Worm (Caenorhabditis elegans): Measurements from ENCODE around the gene rbm-39.

rbm-39 gene

ce11 chrIV:1012447-1012846 is at the start of gene rbm-39:
Gene rbm-39, plus strand, starts transcription at chrIV:1012624.
- no peak for TF ChIP-seq unc-62 (GFP tag; optimal IDR thresholded peaks at IDR 0.05)

ce11 chrIV:971122-971521 is 41.3 kb upstream of the rbm-39 start:
- no peak for TF ChIP-seq unc-62 (GFP tag; optimal IDR thresholded peaks at IDR 0.05)

ce11 chrIV:972401-972800 is 40.0 kb upstream of the rbm-39 start:
- TF ChIP-seq unc-62 (GFP tag; optimal IDR thresholded peaks at IDR 0.05) = no peak

ce11 chrIV:972811-973428 is 39.5 kb upstream of the rbm-39 start:
- TF ChIP-seq unc-62 (GFP tag; optimal IDR thresholded peaks at IDR 0.05) = no peak

- no peak for TF ChIP-seq unc-62 (GFP tag; optimal IDR thresholded peaks at IDR 0.05)
Measured at ce11 chrIV:976372-976771, 36.1 kb upstream of the rbm-39 start.

- TF ChIP-seq unc-62 (GFP tag; optimal IDR thresholded peaks at IDR 0.05) = no peak
Measured at ce11 chrIV:983558-983957, 28.9 kb upstream of the rbm-39 start.

ce11 chrIV:990352-990751 is 22.1 kb upstream of the rbm-39 start, which contains the start of gene egrh-2:
Gene egrh-2, minus strand, starts transcription at chrIV:990452.
- TF ChIP-seq unc-62 (GFP tag; optimal IDR thresholded peaks at IDR 0.05) = no peak

ce11 chrIV:991181-991642 is 21.2 kb upstream of the rbm-39 start:
- no peak for TF ChIP-seq unc-62 (GFP tag; optimal IDR thresholded peaks at IDR 0.05)

ce11 chrIV:991647-992400 is 20.6 kb upstream of the rbm-39 start, which contains the start of gene lep-2:
Gene lep-2, plus strand, starts transcription at chrIV:992283.
- no peak for TF ChIP-seq unc-62 (GFP tag; optimal IDR thresholded peaks at IDR 0.05)

- TF ChIP-seq unc-62 (GFP tag; optimal IDR thresholded peaks at IDR 0.05) = no peak
Measured at ce11 chrIV:998914-999313, 13.5 kb upstream of the rbm-39 start, which contains the start of gene Y55F3AM.5. Gene Y55F3AM.5, plus strand, starts transcription at chrIV:999214.

- TF ChIP-seq unc-62 (GFP tag; optimal IDR thresholded peaks at IDR 0.05) = no peak
Measured at ce11 chrIV:999675-1000074, 12.7 kb upstream of the rbm-39 start.

ce11 chrIV:1000441-1000840 is 12.0 kb upstream of the rbm-39 start:
- no peak for TF ChIP-seq unc-62 (GFP tag; optimal IDR thresholded peaks at IDR 0.05)

- TF ChIP-seq unc-62 (GFP tag; optimal IDR thresholded peaks at IDR 0.05) = no peak
Measured at ce11 chrIV:1005761-1006160, 6.7 kb upstream of the rbm-39 start, which contains the start of gene immp-2. Gene immp-2, minus strand, starts transcription at chrIV:1005861.

- no peak for TF ChIP-seq unc-62 (GFP tag; optimal IDR thresholded peaks at IDR 0.05)
Measured at ce11 chrIV:1006662-1007061, 5.8 kb upstream of the rbm-39 start.

- no peak for TF ChIP-seq unc-62 (GFP tag; optimal IDR thresholded peaks at IDR 0.05)
Measured at ce11 chrIV:1009546-1009945, 2.9 kb upstream of the rbm-39 start, which contains the start of gene Y55F3AM.9. Gene Y55F3AM.9, minus strand, starts transcription at chrIV:1009734.

- no peak for TF ChIP-seq unc-62 (GFP tag; optimal IDR thresholded peaks at IDR 0.05)
Measured at ce11 chrIV:1010212-1010611, 2.2 kb upstream of the rbm-39 start, which contains the start of gene atg-3. Gene atg-3, plus strand, starts transcription at chrIV:1010512.

- TF ChIP-seq unc-62 (GFP tag; optimal IDR thresholded peaks at IDR 0.05) = no peak
Measured at ce11 chrIV:1011776-1012175, 648 bp upstream of the rbm-39 start.

Data from whole organism, dauer.